Worm (Caenorhabditis elegans): Measurements from ENCODE around the gene pho-1.

DNA sequence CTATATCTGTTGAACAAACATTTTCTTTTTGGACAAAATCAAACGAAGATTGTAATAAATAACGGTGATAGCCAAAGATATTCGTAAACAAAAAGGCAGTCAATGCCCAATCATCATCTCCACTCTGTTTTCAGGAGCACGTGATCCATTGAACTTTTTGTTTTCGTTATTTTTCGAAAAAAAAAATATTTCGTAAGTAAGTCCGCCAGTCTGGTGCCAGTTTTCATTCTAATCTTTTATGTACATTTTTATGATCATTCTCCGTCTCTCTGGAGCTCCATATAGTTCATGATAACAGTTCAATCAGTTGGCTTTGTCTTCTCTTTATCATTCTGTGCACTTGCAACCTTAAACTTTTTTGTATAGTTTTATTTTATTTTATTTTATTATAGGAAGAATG, 32.7 kb downstream of the pho-1 start, which contains the start of gene ampd-1:
- TF ChIP-seq ZK185.1 (tag; optimal IDR thresholded peaks at IDR 0.05; ENCODE audit: poor library complexity, severe bottlenecking) (no peak), pha-4 (tag; optimal IDR thresholded peaks at IDR 0.05) (no peak), hmg-20 (GFP tag; IDR thresholded peaks at IDR 0.05) (no peak), xnd-1 (tag; optimal IDR thresholded peaks at IDR 0.05) (no peak), snpc-3.4 (tag; optimal IDR thresholded peaks at IDR 0.05) (no peak)
